Fruit fly (Drosophila melanogaster) whole organism, embryonic: ENCODE data around the gene CG15408.

ENCODE experiments used
- Asciz ChIP-seq: fragments of 200-800 bp; sonication (Bioruptor generic); optimal IDR thresholded peaks from 2 replicates; lab custom pipeline; 2017; ENCODE audit warnings: missing biosample characterization, mild to moderate bottlenecking, missing genetic modification characterization, missing genetic modification reagents
- Atf6 ChIP-seq: fragments of 200-800 bp; sonication (Bioruptor generic); IDR thresholded peaks from 2 replicates; pipeline ENCODE4 v1.3.6; 2022; ENCODE audit warnings: missing biosample characterization, missing genetic modification characterization
- Bgb ChIP-seq: fragments of 200-800 bp; sonication (Bioruptor generic); IDR thresholded peaks from 2 replicates; pipeline ENCODE4 v1.3.6; 2022; ENCODE audit warnings: missing biosample characterization, missing genetic modification characterization; ENCODE audit not compliant: partially characterized antibody
- BtbVII ChIP-seq: fragments of 200-800 bp; sonication (Bioruptor generic); optimal IDR thresholded peaks from 3 replicates; lab custom pipeline; 2017; ENCODE audit warnings: missing biosample characterization, mild to moderate bottlenecking, missing genetic modification characterization
- CG10654 ChIP-seq: fragments of 200-800 bp; sonication (Bioruptor generic); optimal IDR thresholded peaks from 2 replicates; lab custom pipeline; 2016; ENCODE audit warnings: missing biosample characterization, missing genetic modification characterization
- CG10959 ChIP-seq: fragments of 200-800 bp; sonication (Bioruptor generic); IDR thresholded peaks from 2 replicates; pipeline ENCODE4 v1.3.6; 2022; ENCODE audit warnings: missing biosample characterization, missing genetic modification characterization
- CG11456 ChIP-seq: fragments of 200-800 bp; sonication (Bioruptor generic); IDR thresholded peaks from 3 replicates; pipeline ENCODE4 v1.3.6; 2022; ENCODE audit warnings: missing biosample characterization, missing genetic modification characterization
- CG11695 ChIP-seq: fragments of 200-800 bp; sonication (Bioruptor generic); IDR thresholded peaks from 3 replicates; pipeline ENCODE4 v1.3.6; 2022; ENCODE audit warnings: missing biosample characterization, missing genetic modification characterization
- CG12236 ChIP-seq: fragments of 200-800 bp; sonication (Bioruptor generic); optimal IDR thresholded peaks from 2 replicates; lab custom pipeline; 2016; ENCODE audit warnings: missing biosample characterization, missing genetic modification characterization
- CG14667 ChIP-seq: fragments of 200-800 bp; sonication (Bioruptor generic); IDR thresholded peaks from 2 replicates; pipeline ENCODE4 v1.3.6; 2022; ENCODE audit warnings: missing biosample characterization, missing genetic modification characterization
- CG16813 ChIP-seq: fragments of 200-800 bp; sonication (Bioruptor generic); IDR thresholded peaks from 3 replicates; pipeline ENCODE4 v1.3.6; 2022; ENCODE audit warnings: missing biosample characterization, missing genetic modification characterization; ENCODE audit not compliant: partially characterized antibody
- CG16863 ChIP-seq: fragments of 200-800 bp; sonication (Bioruptor generic); optimal IDR thresholded peaks from 3 replicates; lab custom pipeline; 2016; ENCODE audit warnings: missing biosample characterization, missing genetic modification characterization
- CG3163 ChIP-seq: fragments of 200-800 bp; sonication (Bioruptor generic); optimal IDR thresholded peaks from 3 replicates; lab custom pipeline; 2016; ENCODE audit warnings: missing biosample characterization, missing genetic modification characterization
- CG4360 ChIP-seq: fragments of 200-800 bp; sonication (Bioruptor generic); IDR thresholded peaks from 2 replicates; pipeline ENCODE4 v1.3.6; 2022; ENCODE audit warnings: missing biosample characterization, missing genetic modification characterization
- CG7271 ChIP-seq: fragments of 200-800 bp; sonication (Bioruptor generic); optimal IDR thresholded peaks from 2 replicates; lab custom pipeline; 2018; ENCODE audit warnings: missing biosample characterization, mild to moderate bottlenecking, missing genetic modification characterization, moderate library complexity
- CG7786 ChIP-seq: fragments of 200-800 bp; sonication (Bioruptor generic); optimal IDR thresholded peaks from 2 replicates; lab custom pipeline; 2016; ENCODE audit warnings: missing biosample characterization, missing genetic modification characterization
- CG8290 ChIP-seq, 3 experiments: fragments of 200-800 bp; sonication (Bioruptor generic); optimal IDR thresholded peaks; 2 replicates each; lab custom pipeline; 2016 to 2019; ENCODE audit warnings: missing biosample characterization in 3 of 3, missing genetic modification characterization in 3 of 3, mild to moderate bottlenecking in 2 of 3, moderate library complexity in 1 of 3
- CG9727 ChIP-seq: fragments of 200-800 bp; sonication (Bioruptor generic); optimal IDR thresholded peaks from 3 replicates; lab custom pipeline; 2017; ENCODE audit warnings: missing biosample characterization, mild to moderate bottlenecking, missing genetic modification characterization
- D19A ChIP-seq: fragments of 200-800 bp; optimal IDR thresholded peaks from 3 replicates; lab custom pipeline; 2019; ENCODE audit warnings: missing biosample characterization, mild to moderate bottlenecking, missing genetic modification characterization, moderate library complexity
- Dip2 ChIP-seq: fragments of 200-800 bp; sonication (Bioruptor generic); IDR thresholded peaks from 2 replicates; pipeline ENCODE4 v1.3.6; 2022; ENCODE audit warnings: missing biosample characterization, missing genetic modification characterization
- Ets65A ChIP-seq: fragments of 200-800 bp; sonication (Bioruptor generic); peaks from one replicate; lab custom pipeline; 2016; ENCODE audit warnings: missing biosample characterization, missing genetic modification characterization
- HmgD ChIP-seq: fragments of 200-800 bp; sonication (Bioruptor generic); optimal IDR thresholded peaks from 3 replicates; lab custom pipeline; 2016; ENCODE audit warnings: missing biosample characterization, missing genetic modification characterization
- Lim3 ChIP-seq: fragments of 200-800 bp; sonication (Bioruptor generic); IDR thresholded peaks from 2 replicates; pipeline ENCODE4 v1.3.6; 2022; ENCODE audit warnings: missing biosample characterization, missing genetic modification characterization
- Meics ChIP-seq: fragments of 200-800 bp; sonication (Bioruptor generic); optimal IDR thresholded peaks from 2 replicates; lab custom pipeline; 2017; ENCODE audit warnings: missing biosample characterization, mild to moderate bottlenecking, missing genetic modification characterization
- Opbp ChIP-seq: fragments of 200-800 bp; sonication (Bioruptor generic); IDR thresholded peaks from 3 replicates; pipeline ENCODE4 v1.3.6; 2022; ENCODE audit warnings: missing biosample characterization, missing genetic modification characterization; ENCODE audit not compliant: partially characterized antibody
- Vsx1 ChIP-seq: fragments of 200-800 bp; sonication (Bioruptor generic); optimal IDR thresholded peaks from 2 replicates; lab custom pipeline; 2017; ENCODE audit warnings: missing biosample characterization, mild to moderate bottlenecking, missing genetic modification characterization, missing genetic modification reagents
- YL-1 ChIP-seq: fragments of 200-800 bp; sonication (Bioruptor generic); optimal IDR thresholded peaks from 3 replicates; lab custom pipeline; 2017; ENCODE audit warnings: missing biosample characterization, mild to moderate bottlenecking, missing genetic modification characterization
- abd-A ChIP-seq: fragments of 200-800 bp; sonication (Bioruptor generic); optimal IDR thresholded peaks from 3 replicates; lab custom pipeline; 2019; ENCODE audit warnings: missing biosample characterization, mild to moderate bottlenecking, missing genetic modification characterization, moderate library complexity
- ac ChIP-seq: fragments of 200-800 bp; sonication (Bioruptor generic); optimal IDR thresholded peaks from 3 replicates; lab custom pipeline; 2017; ENCODE audit warnings: missing biosample characterization, mild to moderate bottlenecking, missing genetic modification characterization
- bab2 ChIP-seq: fragments of 200-800 bp; sonication (Bioruptor generic); optimal IDR thresholded peaks from 2 replicates; lab custom pipeline; 2016; ENCODE audit warnings: missing biosample characterization, missing genetic modification characterization
- crp ChIP-seq, 2 experiments: fragments of 200-800 bp; sonication (Bioruptor generic); optimal IDR thresholded peaks; 2 replicates in 1 of 2; 3 replicates in 1 of 2; lab custom pipeline; 2017; ENCODE audit warnings: missing biosample characterization in 2 of 2, missing genetic modification characterization in 2 of 2, mild to moderate bottlenecking in 1 of 2, moderate library complexity in 1 of 2
- dysf ChIP-seq: fragments of 200-800 bp; sonication (Bioruptor generic); IDR thresholded peaks from 3 replicates; pipeline ENCODE4 v1.3.6; 2022; ENCODE audit warnings: missing biosample characterization, missing genetic modification characterization
- exex ChIP-seq: fragments of 200-800 bp; sonication (Bioruptor generic); optimal IDR thresholded peaks from 4 replicates; lab custom pipeline; 2018; ENCODE audit warnings: missing biosample characterization, mild to moderate bottlenecking, missing genetic modification characterization, moderate library complexity
- gcm ChIP-seq: fragments of 200-800 bp; sonication (Bioruptor generic); optimal IDR thresholded peaks from 2 replicates; lab custom pipeline; 2019; ENCODE audit warnings: missing biosample characterization, mild to moderate bottlenecking, missing genetic modification characterization, moderate library complexity
- gfzf ChIP-seq: fragments of 200-800 bp; sonication (Bioruptor generic); optimal IDR thresholded peaks from 2 replicates; lab custom pipeline; 2016; ENCODE audit warnings: missing biosample characterization, mild to moderate bottlenecking, missing genetic modification characterization, moderate library complexity
- gsb ChIP-seq: fragments of 200-800 bp; sonication (Bioruptor generic); IDR thresholded peaks from 2 replicates; pipeline ENCODE4 v1.3.6; 2022; ENCODE audit warnings: missing biosample characterization, missing genetic modification characterization
- ken ChIP-seq: fragments of 200-800 bp; sonication (Bioruptor generic); IDR thresholded peaks from 3 replicates; pipeline ENCODE4 v1.3.6; 2022; ENCODE audit warnings: missing biosample characterization, missing genetic modification characterization
- klu ChIP-seq: fragments of 200-800 bp; sonication (Bioruptor generic); IDR thresholded peaks from 2 replicates; pipeline ENCODE4 v1.3.6; 2022; ENCODE audit warnings: missing biosample characterization, missing genetic modification characterization
- lbe ChIP-seq: fragments of 200-800 bp; sonication (Bioruptor generic); optimal IDR thresholded peaks from 2 replicates; lab custom pipeline; 2016; ENCODE audit warnings: missing biosample characterization, mild to moderate bottlenecking, missing genetic modification characterization
- lilli ChIP-seq: fragments of 200-800 bp; sonication (Bioruptor generic); optimal IDR thresholded peaks from 3 replicates; lab custom pipeline; 2016; ENCODE audit warnings: missing biosample characterization, missing genetic modification characterization
- mirr ChIP-seq: fragments of 200-800 bp; sonication (Bioruptor generic); optimal IDR thresholded peaks from 3 replicates; lab custom pipeline; 2018; ENCODE audit warnings: missing biosample characterization, mild to moderate bottlenecking, missing genetic modification characterization
- odd ChIP-seq: fragments of 200-800 bp; sonication (Bioruptor generic); optimal IDR thresholded peaks from 2 replicates; lab custom pipeline; 2017; ENCODE audit warnings: missing biosample characterization, mild to moderate bottlenecking, missing genetic modification characterization
- pho ChIP-seq: fragments of 200-800 bp; sonication (Bioruptor generic); optimal IDR thresholded peaks from 2 replicates; lab custom pipeline; 2016; ENCODE audit warnings: missing biosample characterization, missing genetic modification characterization
- sc ChIP-seq, 3 experiments: fragments of >200 bp in 2 of 3; fragments of 200-800 bp in 1 of 3; sonication (Bioruptor generic) in 1 of 3; optimal IDR thresholded peaks; 2 replicates in 2 of 3; 3 replicates in 1 of 3; lab custom pipeline; 2017; ENCODE audit warnings: mild to moderate bottlenecking in 1 of 3, missing biosample characterization in 1 of 3, missing genetic modification characterization in 1 of 3, missing genetic modification reagents in 1 of 3
- slbo ChIP-seq: fragments of 200-800 bp; sonication (Bioruptor generic); IDR thresholded peaks from 2 replicates; pipeline ENCODE4 v1.3.6; 2022; ENCODE audit warnings: missing biosample characterization, missing genetic modification characterization
- ssp ChIP-seq: fragments of 200-800 bp; sonication (Bioruptor generic); IDR thresholded peaks from 2 replicates; pipeline ENCODE4 v1.3.6; 2022; ENCODE audit warnings: missing biosample characterization, missing genetic modification characterization
- tgo ChIP-seq: fragments of 200-800 bp; sonication (Bioruptor generic); IDR thresholded peaks from 3 replicates; pipeline ENCODE4 v1.3.6; 2022; ENCODE audit warnings: missing biosample characterization, missing genetic modification characterization
- wor ChIP-seq: fragments of 200-800 bp; sonication (Bioruptor generic); IDR thresholded peaks from 2 replicates; pipeline ENCODE4 v1.3.6; 2022; ENCODE audit warnings: missing biosample characterization, missing genetic modification characterization
- z ChIP-seq: fragments of 200-800 bp; sonication (Bioruptor generic); IDR thresholded peaks from 3 replicates; pipeline ENCODE4 v1.3.6; 2022; ENCODE audit warnings: missing biosample characterization, missing genetic modification characterization
- zf30C ChIP-seq: fragments of 200-800 bp; sonication (Bioruptor generic); optimal IDR thresholded peaks from 3 replicates; lab custom pipeline; 2018; ENCODE audit warnings: missing biosample characterization, mild to moderate bottlenecking, missing genetic modification characterization
- zfh2 ChIP-seq: fragments of 200-800 bp; sonication (Bioruptor generic); optimal IDR thresholded peaks from 2 replicates; lab custom pipeline; 2016; ENCODE audit warnings: missing biosample characterization, missing genetic modification characterization

CG15408 gene

DNA sequence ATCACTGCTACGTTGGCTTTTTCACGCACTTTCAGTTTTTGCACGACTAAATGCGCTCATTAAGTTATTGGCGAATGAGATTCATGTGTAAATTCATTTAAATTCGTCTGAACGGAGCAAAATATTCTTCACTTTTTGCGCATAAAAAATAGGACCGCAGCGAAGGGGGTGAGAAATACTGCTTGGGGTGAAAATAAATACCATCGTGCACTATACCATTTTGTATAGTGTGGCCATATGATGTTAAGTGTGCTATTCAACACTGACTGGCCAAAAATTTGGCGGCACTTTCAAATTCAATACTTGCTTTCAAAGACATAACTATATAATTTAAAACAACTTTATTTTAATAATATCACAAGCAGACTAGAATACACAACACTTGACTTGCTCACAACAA is 40.6 kb downstream of the CG15408 start, which contains the start of gene GramD1B (continued):
- TF ChIP-seq lbe (GFP tag; lab: Kevin White, UChicago) (peak; percentile 16), zfh2 (GFP tag; lab: Kevin White, UChicago) (no peak), CG7786 (GFP tag; lab: Kevin White, UChicago) (peak; percentile 12), exex (tag; lab: Kevin White, UChicago) (peak; percentile 6), ken (0 out of 3 replicates have a peak, but pooled peaks have one; percentile 23), odd (GFP tag; lab: Kevin White, UChicago) (no peak), tgo (no peak), sc (optimal IDR thresholded peaks at IDR 0.05; lab: Kevin White, UChicago) (no peak), sc (GFP tag; optimal IDR thresholded peaks at IDR 0.05; lab: Kevin White, UChicago) (no peak), CG12236 (GFP tag; lab: Kevin White, UChicago) (no peak), CG4360 (no peak), Bgb (GFP tag; lab: Robert Waterston, UW) (peak; percentile 50), Lim3 (GFP tag; lab: Robert Waterston, UW) (no peak), CG11456 (GFP tag; lab: Robert Waterston, UW) (no peak), ac (no peak), CG3163 (GFP tag; lab: Kevin White, UChicago) (no peak), bab2 (GFP tag; lab: Kevin White, UChicago) (no peak), Ets65A (no peak), CG10654 (GFP tag; lab: Kevin White, UChicago) (no peak), mirr (GFP tag; lab: Kevin White, UChicago) (no peak), zf30C (GFP tag; lab: Kevin White, UChicago) (no peak), CG10959 (no peak), D19A (tag; lab: Kevin White, UChicago) (no peak), gsb (GFP tag; lab: Robert Waterston, UW) (no peak), CG7271 (tag; lab: Kevin White, UChicago) (no peak), Asciz (GFP tag; lab: Kevin White, UChicago) (no peak), z (no peak), Opbp (GFP tag; lab: Robert Waterston, UW) (peak; percentile 44; the same call in 1 of the 3 replicates), CG14667 (GFP tag; lab: Robert Waterston, UW) (no peak), CG9727 (GFP tag; lab: Kevin White, UChicago) (no peak), BtbVII (no peak), YL-1 (GFP tag; lab: Kevin White, UChicago) (peak; percentile 57), Dip2 (GFP tag; lab: Robert Waterston, UW) (no peak), abd-A (tag; lab: Kevin White, UChicago) (no peak), CG8290 (GFP tag; optimal IDR thresholded peaks at IDR 0.05; lab: Kevin White, UChicago) (no peak), CG8290 (tag; optimal IDR thresholded peaks at IDR 0.05; lab: Kevin White, UChicago) (peak in 1 of 2 experiments; percentile 65), HmgD (peak; percentile 13), CG11695 (GFP tag; lab: Robert Waterston, UW) (no peak), wor (GFP tag; lab: Robert Waterston, UW) (no peak), Vsx1 (GFP tag; lab: Kevin White, UChicago) (no peak), gfzf (GFP tag; lab: Kevin White, UChicago) (peak; percentile 92), slbo (GFP tag; lab: Robert Waterston, UW) (no peak), CG16863 (GFP tag; lab: Kevin White, UChicago) (no peak), gcm (GFP tag; lab: Kevin White, UChicago) (no peak), dysf (GFP tag; lab: Robert Waterston, UW) (no peak), Atf6 (GFP tag; lab: Robert Waterston, UW) (no peak), ssp (GFP tag; lab: Robert Waterston, UW) (no peak), lilli (no peak), CG16813 (GFP tag; lab: Robert Waterston, UW) (0 out of 3 replicates have a peak, but pooled peaks have one; percentile 7), crp (GFP tag; optimal IDR thresholded peaks at IDR 0.05; lab: Kevin White, UChicago) (no peak), Meics (GFP tag; lab: Kevin White, UChicago) (peak; percentile 15), pho (GFP tag; lab: Kevin White, UChicago) (no peak), klu (GFP tag; lab: Robert Waterston, UW) (no peak)
